Fruit fly (Drosophila melanogaster): ENCODE results near the gene CG5577.
A peak's percentile ranks its signal among the peaks of the same experiment; 100 is the strongest.

Gene CG5577

DNA sequence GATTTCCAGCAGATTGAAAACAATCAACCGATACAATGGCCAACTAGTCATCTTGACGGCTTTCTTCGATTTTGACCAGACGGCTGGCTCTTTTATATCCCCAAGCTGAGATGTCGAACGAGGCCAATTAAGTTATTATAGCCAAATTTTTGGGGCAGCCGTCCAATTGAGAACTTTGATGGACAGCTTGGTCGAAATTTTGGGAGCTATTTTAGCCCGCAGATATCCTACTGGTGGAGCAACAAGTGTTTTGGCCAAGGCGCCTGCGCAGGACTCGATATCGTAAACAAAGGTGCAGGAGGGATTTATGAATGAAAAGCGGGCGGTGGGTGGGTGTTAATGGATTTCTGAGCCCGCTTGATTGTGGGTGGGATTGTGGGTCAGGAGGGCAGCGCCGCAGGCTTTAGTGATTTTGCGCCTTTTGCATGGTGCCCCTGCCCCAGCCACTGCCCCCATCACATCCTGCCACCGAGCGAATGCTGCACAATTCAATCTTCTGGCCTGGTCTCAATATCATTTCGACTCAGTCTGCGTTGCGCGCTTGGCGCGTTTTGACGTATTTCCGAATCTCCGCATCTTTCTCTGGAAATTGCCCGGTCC, 18.3 kb downstream of the CG5577 start, which contains the start of the genes Ir75c and Grd:
Gene Ir75c (minus strand): TSS at position 51 of the 600 bp plus-strand sequence.
Gene Grd (plus strand): TSS at position 550 of the 600 bp plus-strand sequence.
- TF ChIP-seq CG17801 (GFP tag; optimal IDR thresholded peaks at IDR 0.05; ENCODE audit: partially characterized antibody) = no peak

DNA sequence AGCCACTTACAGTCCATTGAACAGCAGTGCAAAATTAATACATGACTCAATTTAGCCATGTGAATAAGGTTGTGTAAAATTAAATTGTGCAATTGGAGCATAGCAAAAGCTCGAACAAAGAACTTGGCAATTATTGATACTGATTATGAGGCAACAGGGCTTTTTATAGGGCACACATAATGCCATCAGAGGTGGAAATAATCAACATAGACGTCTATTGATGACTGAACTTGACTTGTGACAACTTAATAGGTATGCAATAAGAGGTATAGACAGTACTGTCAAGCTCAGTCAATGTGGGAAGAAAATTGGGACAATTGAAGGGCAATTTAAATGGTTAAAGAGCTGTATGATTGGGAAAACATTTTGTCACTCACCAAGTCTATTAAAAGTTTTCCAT, 21.1 kb downstream of the CG5577 start, which contains the start of gene Ir75b:
Gene Ir75b (minus strand): TSS at position 101 of the 400 bp plus-strand sequence.
- TF ChIP-seq CG17801 (GFP tag; optimal IDR thresholded peaks at IDR 0.05; ENCODE audit: partially characterized antibody) = no peak

DNA sequence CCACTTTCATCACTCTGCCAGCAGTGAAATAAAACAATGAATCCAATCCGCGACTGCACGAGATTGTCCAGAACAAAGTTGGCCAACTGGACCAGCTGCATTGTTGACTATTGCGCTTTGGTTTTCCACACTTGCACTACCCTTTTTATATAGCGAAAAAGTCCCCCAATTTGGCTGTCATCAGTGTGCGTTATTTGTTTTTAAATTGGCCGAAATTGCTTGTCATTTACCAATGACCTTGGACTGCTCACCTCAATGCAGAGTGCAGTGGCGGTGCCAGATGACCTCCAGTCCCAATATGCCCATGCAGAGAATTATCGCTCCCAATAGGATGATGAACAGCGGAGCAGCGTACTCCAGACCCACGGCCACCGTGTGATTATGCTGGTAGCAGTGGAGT, 23.4 kb downstream of the CG5577 start, which contains the start of gene Ir75a:
Gene Ir75a (minus strand): TSS at position 101 of the 400 bp plus-strand sequence.
- no peak for TF ChIP-seq CG17801 (GFP tag; optimal IDR thresholded peaks at IDR 0.05; ENCODE audit: partially characterized antibody)

DNA sequence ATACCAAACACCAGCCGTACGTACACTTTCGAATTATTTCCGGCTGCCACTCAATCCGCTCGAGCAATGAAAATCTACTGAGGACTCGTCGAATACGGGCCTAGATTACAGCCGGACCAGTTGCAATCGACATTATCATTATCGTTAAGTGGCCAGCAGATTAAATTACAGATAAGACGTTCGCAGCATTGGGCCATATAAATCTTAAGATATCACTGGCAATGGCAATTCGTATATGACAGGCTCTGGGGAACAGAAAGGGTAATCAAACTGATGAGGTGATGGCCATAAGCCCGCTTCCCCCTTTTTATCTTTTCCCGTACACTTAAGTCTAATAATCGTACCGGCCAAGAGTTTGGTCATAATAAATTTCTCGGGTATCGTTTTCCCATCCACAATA, 27.2 kb downstream of the CG5577 start, which contains the start of gene Cln3:
Gene Cln3 (minus strand): TSS at position 84 of the 400 bp plus-strand sequence.
- peak; percentile 50 for TF ChIP-seq CG17801 (GFP tag; optimal IDR thresholded peaks at IDR 0.05; ENCODE audit: partially characterized antibody)

DNA sequence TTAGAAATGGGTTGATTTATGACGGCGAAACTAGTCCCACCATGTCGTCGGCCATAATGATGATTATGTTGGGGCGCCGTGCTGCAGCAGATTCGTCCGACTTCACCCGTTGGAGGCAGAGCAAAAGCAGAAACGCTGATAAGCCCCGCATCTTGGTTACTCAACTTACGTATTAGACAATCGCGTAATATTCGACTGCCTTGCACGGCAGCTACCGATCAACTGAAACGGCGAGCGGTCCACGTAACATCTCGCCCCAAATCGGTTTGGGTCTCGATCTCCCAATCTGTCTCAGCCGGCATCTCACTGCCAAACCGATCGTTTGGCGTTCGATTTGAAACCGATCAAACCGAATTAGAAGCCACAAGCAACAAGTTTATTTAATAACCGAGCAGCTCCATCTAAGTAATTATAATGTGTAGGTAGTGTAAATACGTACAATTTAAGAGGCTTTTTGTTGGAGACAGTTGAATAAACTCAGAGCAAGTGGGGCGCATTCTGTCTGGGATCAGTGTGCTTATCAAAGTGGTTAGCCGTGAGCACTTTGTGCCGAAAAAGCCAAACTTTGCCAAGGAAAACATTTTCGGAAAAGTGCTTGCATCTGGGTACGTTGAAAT, 32.5 kb downstream of the CG5577 start, which contains the start of gene CG32191:
Gene CG32191 (minus strand): TSS at position 550 of the 617 bp plus-strand sequence.
- TF ChIP-seq CG17801 (GFP tag; optimal IDR thresholded peaks at IDR 0.05; ENCODE audit: partially characterized antibody) = no peak

DNA sequence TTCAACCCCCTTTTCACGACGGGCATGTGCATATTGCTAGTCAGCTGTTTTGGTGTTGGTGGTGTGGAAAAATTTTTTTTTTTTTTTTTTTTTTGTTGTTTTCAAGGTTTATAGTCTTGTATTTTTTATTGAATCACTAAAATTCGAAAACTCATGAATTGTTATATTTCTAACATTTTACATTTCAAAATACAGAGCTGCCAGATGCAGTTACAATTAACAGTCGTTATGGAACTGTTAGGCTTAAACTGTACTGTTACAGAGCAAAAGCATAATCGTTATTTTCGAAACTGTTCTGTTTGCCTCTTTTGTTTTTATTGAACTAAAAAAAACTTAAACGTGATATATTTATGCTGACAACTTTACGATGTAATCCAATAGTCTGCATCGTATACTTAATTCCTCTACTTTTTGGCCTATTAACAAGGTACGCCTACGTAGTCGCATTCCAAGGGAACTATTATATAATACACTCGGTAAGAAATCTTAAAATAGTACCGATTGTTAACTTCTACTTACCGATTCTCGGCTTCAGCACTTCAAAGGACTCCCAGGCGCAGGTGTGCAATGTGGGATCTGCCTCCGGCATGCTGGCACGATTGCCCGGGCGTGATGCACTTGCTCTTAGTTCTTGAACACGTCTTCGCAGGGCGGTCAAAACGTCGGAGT, 34.7 kb downstream of the CG5577 start, which contains the start of gene CG32187:
Gene CG32187 (minus strand): TSS at position 9 of the 669 bp plus-strand sequence.
- TF ChIP-seq CG17801 (GFP tag; optimal IDR thresholded peaks at IDR 0.05; ENCODE audit: partially characterized antibody) = no peak

DNA sequence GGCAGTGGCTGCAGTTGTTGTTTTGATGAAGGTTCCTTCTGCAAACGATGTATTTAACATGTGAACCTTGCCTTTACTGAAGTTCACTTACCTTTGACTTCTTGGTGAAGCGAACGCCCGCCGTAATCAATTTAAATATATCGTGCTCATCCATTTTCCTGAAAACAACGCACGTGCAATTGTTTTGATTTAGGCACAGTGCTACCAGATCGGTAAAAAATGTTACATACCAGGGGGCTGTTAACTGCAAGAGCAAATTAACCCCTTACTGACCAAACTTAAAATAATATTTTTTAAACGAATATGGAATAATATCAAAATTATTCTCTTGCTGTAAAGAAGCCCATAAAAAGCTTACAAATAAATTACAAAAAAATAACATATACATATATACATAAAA, 36.7 kb downstream of the CG5577 start, which contains the start of gene ais:
Gene ais (minus strand): TSS at position 205 of the 400 bp plus-strand sequence.
- peak; percentile 30 for TF ChIP-seq CG17801 (GFP tag; optimal IDR thresholded peaks at IDR 0.05; ENCODE audit: partially characterized antibody)

DNA sequence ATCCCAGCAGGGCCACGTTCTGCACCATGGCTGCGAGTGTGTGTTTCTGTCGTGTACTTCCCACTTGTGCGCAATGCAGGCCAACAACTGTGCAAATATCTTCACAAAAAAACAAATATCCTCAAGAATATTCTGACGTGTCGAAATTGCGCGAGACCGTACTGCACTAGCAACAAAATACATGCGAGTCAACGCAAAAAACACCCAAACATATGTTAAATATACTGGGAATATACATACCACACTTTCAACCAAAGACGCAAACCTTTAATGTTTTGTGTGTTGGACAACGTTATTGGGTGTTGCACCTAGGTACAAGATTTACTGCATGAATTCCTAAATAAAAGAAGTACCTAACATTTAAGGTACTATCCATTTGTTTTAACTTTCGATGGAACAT, 39.1 kb downstream of the CG5577 start, which contains the start of gene NUCB1:
Gene NUCB1 (minus strand): TSS at position 173 of the 400 bp plus-strand sequence.
- TF ChIP-seq CG17801 (GFP tag; optimal IDR thresholded peaks at IDR 0.05; ENCODE audit: partially characterized antibody) = peak; percentile 51

DNA sequence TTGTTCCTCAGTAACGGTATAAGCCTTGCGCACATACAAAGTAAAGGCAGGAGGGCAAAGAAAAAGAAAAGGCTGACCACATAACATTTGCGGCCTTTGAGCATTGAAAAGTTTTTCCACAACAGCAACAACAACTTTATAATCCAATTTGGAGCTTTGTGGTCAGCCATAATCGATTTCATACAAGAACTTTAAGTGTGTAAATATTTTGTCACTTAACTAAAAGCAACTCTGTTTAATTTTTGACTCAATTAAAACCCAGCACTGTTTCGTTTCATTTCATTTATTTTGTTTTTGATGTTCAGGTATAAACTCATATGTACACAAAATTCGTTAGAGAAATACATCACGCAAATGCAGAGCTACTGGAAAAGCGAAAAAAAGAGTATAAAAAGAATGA, 43.7 kb downstream of the CG5577 start, which contains the start of gene CG42816:
Gene CG42816 (minus strand): TSS at position 101 of the 400 bp plus-strand sequence.
- no peak for TF ChIP-seq CG17801 (GFP tag; optimal IDR thresholded peaks at IDR 0.05; ENCODE audit: partially characterized antibody)

DNA sequence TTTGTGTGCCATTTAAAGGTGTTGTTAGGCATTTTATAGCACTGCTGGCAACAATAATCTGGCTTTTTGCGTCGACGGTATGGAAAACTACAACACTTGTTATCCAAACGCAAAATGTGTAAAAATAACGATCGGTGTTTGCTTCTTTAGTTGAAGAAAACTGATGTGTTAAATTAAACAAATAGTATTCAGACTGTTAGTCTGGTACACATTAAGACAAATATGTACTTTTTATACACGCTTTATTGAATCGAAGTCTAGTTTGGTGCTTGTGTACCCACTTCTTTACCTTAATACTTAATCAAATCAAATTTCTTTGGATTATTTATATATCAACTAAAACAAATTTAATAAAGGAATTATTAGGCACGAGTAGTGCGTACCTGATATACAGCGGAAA, 49.7 kb downstream of the CG5577 start:
- TF ChIP-seq CG17801 (GFP tag; optimal IDR thresholded peaks at IDR 0.05; ENCODE audit: partially characterized antibody) = no peak

DNA sequence AAGACGTTTGTCGTGTGGAACGTTAAGA, 49.9 kb downstream of the CG5577 start, which contains the start of gene CG42815:
Gene CG42815 (minus strand): TSS at position 20 of the 28 bp plus-strand sequence.
- TF ChIP-seq CG17801 (GFP tag; optimal IDR thresholded peaks at IDR 0.05; ENCODE audit: partially characterized antibody) = no peak

DNA sequence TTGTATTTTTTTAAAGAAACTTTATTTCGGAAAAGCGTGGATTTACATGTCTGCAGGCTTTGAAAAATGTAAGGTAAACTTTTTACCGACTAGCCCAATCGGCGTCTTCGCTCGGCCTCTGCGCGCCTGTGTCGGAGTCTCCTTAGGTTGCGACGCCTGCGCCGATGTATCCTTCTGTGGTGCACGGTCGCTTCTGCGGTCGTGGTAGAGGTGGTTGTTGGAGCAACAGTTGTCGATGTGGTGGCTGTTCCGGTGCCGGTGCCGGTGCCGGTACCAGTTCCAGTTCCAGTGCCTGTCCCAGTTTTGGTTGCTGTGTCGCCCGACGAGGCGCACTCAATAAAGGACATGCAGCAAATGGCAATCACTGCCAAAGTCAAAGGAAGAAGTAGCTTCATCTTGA, 50.2 kb downstream of the CG5577 start:
- no peak for TF ChIP-seq CG17801 (GFP tag; optimal IDR thresholded peaks at IDR 0.05; ENCODE audit: partially characterized antibody)
